Fruit fly (Drosophila melanogaster): ENCODE measurements around the gene Srp14.

- TF ChIP-seq CTCF (optimal IDR thresholded peaks at IDR 0.05) (no peak), CG8478 (optimal IDR thresholded peaks at IDR 0.05) (no peak)
These were observed 14.4 kb upstream of the Srp14 start for dm6 chr3R:20565546-20565948.

Data from S2 (cell line).